Worm (Caenorhabditis elegans) whole organism, young adult: ENCODE data around the gene hrpl-1.

ENCODE experiments used
- B0336.3 ChIP-seq: fragments of 200-800 bp; sonication (Bioruptor generic); IDR thresholded peaks from 2 replicates; pipeline ENCODE4 v1.3.6; 2022; ENCODE audit warnings: missing genetic modification characterization, missing compliant biosample characterization
- C17E4.6 ChIP-seq: fragments of 200-800 bp; sonication (Bioruptor generic); IDR thresholded peaks from 2 replicates; pipeline ENCODE4 v1.3.6; 2022; ENCODE audit warnings: missing genetic modification reagents, missing genetic modification characterization, missing compliant biosample characterization
- F57C9.4 ChIP-seq: sonication (generic microtip); optimal IDR thresholded peaks from 2 replicates; lab custom pipeline; 2017; ENCODE audit warnings: mild to moderate bottlenecking, missing genetic modification characterization, missing compliant biosample characterization
- K12H6.12 ChIP-seq: fragments of 200-800 bp; sonication (Bioruptor generic); optimal IDR thresholded peaks from 2 replicates; lab custom pipeline; 2018; ENCODE audit warnings: mild to moderate bottlenecking, missing genetic modification characterization, missing compliant biosample characterization
- Y56A3A.18 ChIP-seq: fragments of 200-800 bp; sonication (Bioruptor generic); IDR thresholded peaks from 2 replicates; pipeline ENCODE4 v1.3.6; 2022; ENCODE audit warnings: missing genetic modification reagents, missing genetic modification characterization, missing compliant biosample characterization
- aptf-3 ChIP-seq: fragments of 200-800 bp; sonication (Bioruptor generic); IDR thresholded peaks from 2 replicates; pipeline ENCODE4 v1.3.6; 2022; ENCODE audit warnings: missing genetic modification characterization, missing compliant biosample characterization
- athp-1 ChIP-seq: sonication (generic microtip); optimal IDR thresholded peaks from 2 replicates; lab custom pipeline; 2017; ENCODE audit warnings: mild to moderate bottlenecking, missing genetic modification characterization, missing compliant biosample characterization
- attf-5 ChIP-seq: fragments of 200-800 bp; sonication (Bioruptor generic); optimal IDR thresholded peaks from 2 replicates; lab custom pipeline; 2018; ENCODE audit warnings: mild to moderate bottlenecking, missing genetic modification characterization, missing compliant biosample characterization
- attf-6 ChIP-seq: fragments of 200-800 bp; sonication (Bioruptor generic); IDR thresholded peaks from 2 replicates; pipeline ENCODE4 v1.3.6; 2022; ENCODE audit warnings: missing genetic modification reagents, missing genetic modification characterization, missing compliant biosample characterization
- bed-2 ChIP-seq: fragments of 200-800 bp; sonication (Bioruptor generic); IDR thresholded peaks from 2 replicates; pipeline ENCODE4 v1.3.6; 2022; ENCODE audit warnings: missing genetic modification reagents, missing genetic modification characterization, missing compliant biosample characterization
- cebp-1 ChIP-seq, 2 experiments: fragments of 200-800 bp in 1 of 2; sonication (Bioruptor generic) in 1 of 2; sonication (generic microtip) in 1 of 2; IDR thresholded peaks in 1 of 2; optimal IDR thresholded peaks in 1 of 2; 2 replicates each; pipeline versions ENCODE4 v1.3.6 to Lab custom; 2017 to 2022; ENCODE audit warnings: missing compliant biosample characterization in 2 of 2, missing genetic modification characterization in 2 of 2, mild to moderate bottlenecking in 1 of 2, missing genetic modification reagents in 1 of 2, moderate library complexity in 1 of 2
- ceh-100 ChIP-seq: fragments of 200-800 bp; sonication (Bioruptor generic); IDR thresholded peaks from 2 replicates; pipeline ENCODE4 v1.3.6; 2022; ENCODE audit warnings: missing genetic modification reagents, missing genetic modification characterization, missing compliant biosample characterization
- ceh-27 ChIP-seq: fragments of 200-800 bp; sonication (Bioruptor generic); optimal IDR thresholded peaks from 2 replicates; lab custom pipeline; 2018; ENCODE audit warnings: mild to moderate bottlenecking, missing genetic modification characterization, moderate library complexity, missing compliant biosample characterization
- chd-7 ChIP-seq: sonication (generic microtip); optimal IDR thresholded peaks from 2 replicates; lab custom pipeline; 2016; ENCODE audit warnings: mild to moderate bottlenecking, missing genetic modification characterization, moderate library complexity, missing compliant biosample characterization
- dpl-1 ChIP-seq: fragments of 150-350 bp; optimal IDR thresholded peaks from 2 replicates; lab custom pipeline; 2014; ENCODE audit warnings: missing biosample characterization, missing genetic modification reagents, missing genetic modification characterization
- efl-1 ChIP-seq: fragments of 150-350 bp; optimal IDR thresholded peaks from 2 replicates; lab custom pipeline; 2014; ENCODE audit warnings: missing biosample characterization, missing genetic modification reagents, missing genetic modification characterization
- ekl-4 ChIP-seq: fragments of 200-800 bp; sonication (Bioruptor generic); IDR thresholded peaks from 2 replicates; pipeline ENCODE4 v1.3.6; 2022; ENCODE audit warnings: missing genetic modification reagents, missing genetic modification characterization, missing compliant biosample characterization
- fkh-3 ChIP-seq: sonication (generic microtip); optimal IDR thresholded peaks from 2 replicates; lab custom pipeline; 2016; ENCODE audit warnings: mild to moderate bottlenecking, missing genetic modification characterization, missing compliant biosample characterization
- hlh-12 ChIP-seq: sonication (generic microtip); optimal IDR thresholded peaks from 2 replicates; lab custom pipeline; 2016; ENCODE audit warnings: missing genetic modification characterization, missing compliant biosample characterization
- hmg-1.2 ChIP-seq: fragments of 200-800 bp; sonication (Bioruptor generic); IDR thresholded peaks from 2 replicates; pipeline ENCODE4 v1.3.6; 2022; ENCODE audit warnings: missing genetic modification reagents, missing genetic modification characterization, missing compliant biosample characterization
- lin-35 ChIP-seq, 3 experiments: fragments of 150-350 bp in 2 of 3; sonication (generic microtip) in 1 of 3; optimal IDR thresholded peaks; 2 replicates each; lab custom pipeline; 2014 to 2018; ENCODE audit warnings: missing biosample characterization in 3 of 3, missing genetic modification characterization in 3 of 3, missing genetic modification reagents in 3 of 3
- madf-10 ChIP-seq: sonication (generic microtip); optimal IDR thresholded peaks from 2 replicates; lab custom pipeline; 2016; ENCODE audit warnings: mild to moderate bottlenecking, missing genetic modification characterization, missing compliant biosample characterization
- madf-3 ChIP-seq: fragments of 200-800 bp; sonication (Bioruptor generic); IDR thresholded peaks from 2 replicates; pipeline ENCODE4 v1.3.6; 2022; ENCODE audit warnings: missing genetic modification reagents, missing genetic modification characterization, missing compliant biosample characterization
- mes-4 ChIP-seq: sonication (generic microtip); optimal IDR thresholded peaks from 2 replicates; lab custom pipeline; 2016; ENCODE audit warnings: missing genotype, missing genetic modification characterization, missing compliant biosample characterization
- mxl-1 ChIP-seq: sonication (generic microtip); optimal IDR thresholded peaks from 2 replicates; lab custom pipeline; 2016; ENCODE audit warnings: missing genetic modification characterization, missing compliant biosample characterization
- nfya-1 ChIP-seq: sonication (generic microtip); optimal IDR thresholded peaks from 2 replicates; lab custom pipeline; 2017; ENCODE audit warnings: antibody characterized with exemption, missing compliant biosample characterization, missing genetic modification characterization, borderline replicate concordance; ENCODE audit not compliant: insufficient read depth
- nfya-2 ChIP-seq: fragments of 200-800 bp; sonication (Bioruptor generic); IDR thresholded peaks from 2 replicates; pipeline ENCODE4 v1.3.6; 2022; ENCODE audit warnings: missing genetic modification reagents, missing genetic modification characterization, missing compliant biosample characterization
- nfyb-1 ChIP-seq: fragments of 200-800 bp; sonication (Bioruptor generic); IDR thresholded peaks from 2 replicates; pipeline ENCODE4 v1.3.6; 2022; ENCODE audit warnings: missing genetic modification reagents, missing genetic modification characterization, missing compliant biosample characterization
- nhr-120 ChIP-seq: fragments of 200-800 bp; sonication (Bioruptor generic); IDR thresholded peaks from 2 replicates; pipeline ENCODE4 v1.3.6; 2022; ENCODE audit warnings: missing genetic modification characterization, missing compliant biosample characterization
- nhr-80 ChIP-seq: sonication (generic microtip); optimal IDR thresholded peaks from 2 replicates; lab custom pipeline; 2016; ENCODE audit warnings: missing genetic modification characterization, missing compliant biosample characterization
- pha-4 ChIP-seq: fragments of 150-350 bp; sonication (generic microtip); optimal IDR thresholded peaks from 2 replicates; lab custom pipeline; 2014; ENCODE audit warnings: missing biosample characterization, missing genetic modification reagents, missing genetic modification characterization
- rec-8 ChIP-seq, 2 experiments: sonication (generic microtip); optimal IDR thresholded peaks; 2 replicates each; lab custom pipeline; 2016; ENCODE audit warnings: mild to moderate bottlenecking in 2 of 2, missing genetic modification characterization in 2 of 2, missing genetic modification reagents in 2 of 2, missing genotype in 2 of 2, missing biosample characterization in 1 of 2, missing compliant biosample characterization in 1 of 2, moderate library complexity in 1 of 2
- repo-1 ChIP-seq: sonication (generic microtip); optimal IDR thresholded peaks from 2 replicates; lab custom pipeline; 2017; ENCODE audit warnings: mild to moderate bottlenecking, missing genetic modification characterization, missing compliant biosample characterization
- sptf-2 ChIP-seq: fragments of 200-800 bp; sonication (Bioruptor generic); optimal IDR thresholded peaks from 2 replicates; lab custom pipeline; 2018; ENCODE audit warnings: mild to moderate bottlenecking, missing genetic modification characterization, missing compliant biosample characterization
- xnd-1 ChIP-seq: sonication (generic microtip); optimal IDR thresholded peaks from 2 replicates; lab custom pipeline; 2016; ENCODE audit warnings: missing genotype, missing genetic modification reagents, missing genetic modification characterization, missing compliant biosample characterization
- ztf-28 ChIP-seq: fragments of 200-800 bp; sonication (Bioruptor generic); IDR thresholded peaks from 2 replicates; pipeline ENCODE4 v1.3.6; 2022; ENCODE audit warnings: missing genetic modification reagents, missing genetic modification characterization, missing compliant biosample characterization

Gene hrpl-1

DNA sequence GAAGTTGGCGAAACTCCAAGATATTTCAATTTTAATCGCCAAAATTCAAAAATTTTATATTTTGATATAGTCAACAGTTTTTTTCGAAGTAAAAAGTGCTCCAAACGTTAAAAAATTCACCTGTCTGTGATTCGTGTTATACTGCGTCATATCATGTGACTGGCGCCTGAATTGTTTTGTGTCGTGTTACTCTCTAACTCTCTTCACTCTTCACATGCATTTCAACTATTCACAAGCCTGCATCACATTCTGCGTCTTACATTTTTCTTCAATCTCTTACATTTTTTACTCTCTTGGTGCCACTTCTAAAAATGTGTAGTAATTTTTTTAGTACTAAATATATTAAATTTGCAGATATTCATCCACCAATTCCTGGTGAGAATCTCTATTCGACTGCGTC lies 29.9 kb downstream of the hrpl-1 start, which contains the start of gene flcn-1:
TSS of gene flcn-1 (plus strand) at position 348 of the 400 bp plus-strand sequence.
- TF ChIP-seq attf-5 (GFP tag; lab: Kevin White, UChicago) (peak; percentile 22), bed-2 (no peak), chd-7 (tag; lab: Kevin White, UChicago) (no peak), nhr-80 (peak; percentile 2), dpl-1 (no peak), repo-1 (tag; lab: Kevin White, UChicago) (no peak), nhr-120 (GFP tag; lab: Robert Waterston, UW) (no peak), ceh-27 (GFP tag; lab: Kevin White, UChicago) (peak; percentile 17), hmg-1.2 (GFP tag; lab: Robert Waterston, UW) (peak; percentile 62; the same call in 1 of the 2 replicates), athp-1 (tag; lab: Kevin White, UChicago) (no peak), B0336.3 (GFP tag; lab: Robert Waterston, UW) (no peak), aptf-3 (GFP tag; lab: Robert Waterston, UW) (no peak), fkh-3 (tag; lab: Kevin White, UChicago) (no peak), K12H6.12 (no peak), ekl-4 (GFP tag; lab: Robert Waterston, UW) (no peak), xnd-1 (no peak), madf-3 (GFP tag; lab: Robert Waterston, UW) (no peak), nfya-2 (GFP tag; lab: Robert Waterston, UW) (no peak), nfyb-1 (GFP tag; lab: Robert Waterston, UW) (peak; percentile 25; the same call in 1 of the 2 replicates), C17E4.6 (no peak), lin-35 (GFP tag; optimal IDR thresholded peaks at IDR 0.05; lab: Kevin White, UChicago) (peak in 1 of 3 experiments; percentile 44), cebp-1 (GFP tag; IDR thresholded peaks at IDR 0.05; lab: Robert Waterston, UW) (no peak), cebp-1 (tag; optimal IDR thresholded peaks at IDR 0.05; lab: Kevin White, UChicago) (peak; percentile 38)

DNA sequence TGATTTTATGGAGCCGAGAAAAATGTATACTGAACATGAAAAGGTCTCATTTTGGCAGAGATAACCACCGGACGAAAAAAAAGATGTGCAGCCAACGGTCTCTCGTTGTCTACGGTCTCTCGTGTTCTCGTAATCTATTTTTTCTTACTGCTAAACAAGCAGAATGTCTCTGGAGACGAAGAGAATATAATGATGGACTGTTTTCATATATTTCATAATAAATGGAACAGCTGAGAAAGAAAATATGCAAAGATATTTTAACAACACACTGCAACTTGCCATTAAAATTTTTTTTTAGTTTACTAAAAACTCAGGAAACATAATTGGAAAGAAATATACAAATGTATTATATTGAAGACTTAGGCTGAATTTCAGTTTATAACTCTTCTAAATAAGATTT lies 31.5 kb downstream of the hrpl-1 start:
- peak; percentile 17; the same call in 1 of the 2 replicates for TF ChIP-seq hmg-1.2 (GFP tag; lab: Robert Waterston, UW)
- no peak for TF ChIP-seq cebp-1 (GFP tag; IDR thresholded peaks at IDR 0.05; lab: Robert Waterston, UW)
- TF ChIP-seq cebp-1 (tag; optimal IDR thresholded peaks at IDR 0.05; lab: Kevin White, UChicago), result peak; percentile 61
- no peak for TF ChIP-seq ztf-28 (GFP tag; lab: Robert Waterston, UW)
- TF ChIP-seq nhr-80, result peak; percentile 10

DNA sequence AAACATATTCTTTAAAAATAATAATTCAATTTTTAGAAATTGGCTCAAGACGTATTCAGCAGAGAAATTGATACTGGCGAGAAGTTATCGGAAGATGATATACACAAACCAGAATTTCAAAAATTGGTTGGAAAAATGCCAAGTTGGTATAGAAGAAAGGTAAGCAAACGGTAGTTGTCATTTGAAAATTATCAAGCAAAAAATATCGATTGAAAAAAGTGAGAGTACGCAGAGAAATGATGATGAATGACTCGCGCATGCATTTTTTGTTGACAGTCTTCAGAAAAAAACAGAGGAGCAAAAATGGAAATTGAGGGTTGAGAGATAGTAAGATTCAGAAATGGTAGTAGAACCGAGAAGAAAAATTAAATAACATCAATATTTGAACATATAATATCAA lies 34.4 kb downstream of the hrpl-1 start:
- no peak for TF ChIP-seq ceh-100
- TF ChIP-seq madf-10 (tag; lab: Kevin White, UChicago), result no peak
- peak; percentile 11 for TF ChIP-seq nhr-80
- TF ChIP-seq nfyb-1 (GFP tag; lab: Robert Waterston, UW), result no peak
- TF ChIP-seq mxl-1 (tag; lab: Kevin White, UChicago), result no peak
- TF ChIP-seq ekl-4 (GFP tag; lab: Robert Waterston, UW), result no peak

DNA sequence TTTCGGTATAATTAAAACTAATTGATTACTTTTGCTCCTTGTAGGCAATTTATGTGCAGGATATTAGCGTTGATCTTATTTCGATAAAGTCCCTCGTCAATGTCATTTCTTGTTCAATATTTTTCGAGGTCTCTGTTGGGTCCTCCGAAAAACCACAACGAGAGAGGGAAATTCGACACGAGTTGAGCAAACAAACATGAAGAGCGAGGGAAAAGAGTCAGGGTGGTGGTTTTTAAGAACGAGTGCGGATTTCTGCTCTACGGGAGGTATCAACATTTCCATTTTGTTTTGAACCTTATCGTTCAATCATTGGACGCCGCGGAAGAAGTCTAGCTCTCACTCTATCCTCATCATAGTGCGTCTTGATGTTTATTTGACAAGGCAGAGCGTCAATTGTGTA lies 36.2 kb downstream of the hrpl-1 start:
- TF ChIP-seq sptf-2, result no peak
- TF ChIP-seq Y56A3A.18, result no peak
- no peak for TF ChIP-seq pha-4
- no peak for TF ChIP-seq mes-4 (tag; lab: Kevin White, UChicago)
- TF ChIP-seq attf-6 (GFP tag; lab: Robert Waterston, UW), result no peak
- TF ChIP-seq F57C9.4 (tag; lab: Kevin White, UChicago), result no peak
- no peak for TF ChIP-seq hlh-12 (tag; lab: Kevin White, UChicago)
- TF ChIP-seq rec-8 (tag; optimal IDR thresholded peaks at IDR 0.05; lab: Kevin White, UChicago), result no peak
- TF ChIP-seq nhr-120 (GFP tag; lab: Robert Waterston, UW), result no peak
- no peak for TF ChIP-seq dpl-1
- TF ChIP-seq efl-1 (GFP tag; lab: Kevin White, UChicago), result no peak
- no peak for TF ChIP-seq nfya-1 (tag; lab: Kevin White, UChicago)
